Worm (Caenorhabditis elegans): Measurements from ENCODE around the gene C40A11.6.
A peak's percentile ranks its signal among the peaks of the same experiment; 100 is the strongest.

Gene C40A11.6

DNA sequence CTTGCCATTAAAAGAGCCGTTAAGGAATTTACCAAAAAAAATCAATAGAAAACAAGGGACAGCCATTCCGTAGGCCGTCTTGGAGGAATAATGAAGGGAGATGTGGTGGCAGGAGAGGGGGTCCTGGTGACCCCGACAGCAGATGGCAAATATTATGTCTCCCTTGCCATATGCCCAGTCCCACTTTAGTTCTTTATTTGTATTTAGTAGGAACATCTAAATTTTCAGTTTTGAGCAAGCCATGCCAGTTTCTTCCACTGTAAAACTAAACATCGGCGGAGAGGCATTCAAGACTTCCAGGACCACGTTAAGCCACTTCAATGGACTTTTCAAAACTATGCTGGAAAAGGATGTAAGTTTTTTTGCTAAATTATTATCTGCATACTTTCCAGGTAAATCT lies 8.2 kb downstream of the C40A11.6 start, which contains the start of gene C40A11.4:
Gene C40A11.4 (plus strand): TSS at position 188 of the 400 bp plus-strand sequence.
- TF ChIP-seq nhr-2 (tag; optimal IDR thresholded peaks at IDR 0.05) (peak; percentile 35), pha-4 (tag; optimal IDR thresholded peaks at IDR 0.05) (no peak), mls-2 (tag; optimal IDR thresholded peaks at IDR 0.05) (no peak), cnd-1 (tag; optimal IDR thresholded peaks at IDR 0.05) (peak; percentile 74), hlh-1 (tag; optimal IDR thresholded peaks at IDR 0.05) (no peak), lin-32 (GFP tag; optimal IDR thresholded peaks at IDR 0.05) (peak; percentile 55)

ce11 chrII:2135604-2136003 lies 9.9 kb downstream of the C40A11.6 start, which contains the start of gene hpo-7:
hpo-7 (minus strand) TSS chrII:2135704.
- TF ChIP-seq unc-62 (GFP tag; optimal IDR thresholded peaks at IDR 0.05): no peak
- no peak for TF ChIP-seq sem-2 (GFP tag; optimal IDR thresholded peaks at IDR 0.05)
- TF ChIP-seq ham-2 (GFP tag; optimal IDR thresholded peaks at IDR 0.05): no peak
- no peak for TF ChIP-seq elt-1 (tag; optimal IDR thresholded peaks at IDR 0.05; ENCODE audit: borderline replicate concordance, insufficient read depth)
- no peak for TF ChIP-seq nhr-76 (tag; optimal IDR thresholded peaks at IDR 0.05)
- TF ChIP-seq bed-3 (GFP tag; optimal IDR thresholded peaks at IDR 0.05): no peak
- TF ChIP-seq flh-1 (GFP tag; optimal IDR thresholded peaks at IDR 0.05): no peak
- no peak for TF ChIP-seq drap-1 (GFP tag; optimal IDR thresholded peaks at IDR 0.05)
- no peak for TF ChIP-seq nhr-237 (tag; optimal IDR thresholded peaks at IDR 0.05)
- no peak for TF ChIP-seq lsy-2 (tag; optimal IDR thresholded peaks at IDR 0.05)
- TF ChIP-seq lin-32 (GFP tag; optimal IDR thresholded peaks at IDR 0.05): no peak
- no peak for TF ChIP-seq ceh-39 (tag; optimal IDR thresholded peaks at IDR 0.05)
- no peak for TF ChIP-seq mep-1 (tag; optimal IDR thresholded peaks at IDR 0.05)
- no peak for TF ChIP-seq ceh-43 (GFP tag; optimal IDR thresholded peaks at IDR 0.05)
- no peak for TF ChIP-seq sptf-1 (tag; optimal IDR thresholded peaks at IDR 0.05)
- no peak for TF ChIP-seq cnd-1 (tag; optimal IDR thresholded peaks at IDR 0.05)

ce11 chrII:2130770-2131169 lies 14.7 kb downstream of the C40A11.6 start, which contains the start of gene sdz-28:
sdz-28 (plus strand) TSS chrII:2131070.
- TF ChIP-seq unc-62 (GFP tag; optimal IDR thresholded peaks at IDR 0.05) (no peak), ceh-39 (tag; optimal IDR thresholded peaks at IDR 0.05) (peak; percentile 38), mep-1 (tag; optimal IDR thresholded peaks at IDR 0.05) (no peak)

DNA sequence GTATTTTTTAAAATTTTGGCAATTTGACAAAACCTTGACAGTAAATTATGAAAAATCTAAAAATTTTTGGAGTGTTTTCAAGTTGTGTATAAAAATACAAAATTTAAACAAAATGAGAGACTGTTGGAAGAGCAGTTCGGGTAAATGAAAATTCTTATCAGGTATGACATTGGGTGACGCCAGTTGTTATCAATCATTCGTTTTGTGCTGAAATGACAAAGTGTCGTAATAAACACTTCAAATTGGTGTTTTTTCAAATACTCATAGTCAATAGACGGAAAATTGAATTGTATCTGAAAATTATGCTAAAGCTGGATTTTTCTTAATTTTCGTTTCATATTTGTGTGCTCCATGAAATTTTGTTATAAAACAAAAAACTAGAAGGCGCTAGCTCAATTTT lies 22.7 kb downstream of the C40A11.6 start:
- TF ChIP-seq ceh-39 (tag; optimal IDR thresholded peaks at IDR 0.05) (no peak), nhr-76 (tag; optimal IDR thresholded peaks at IDR 0.05) (no peak), elt-3 (tag; optimal IDR thresholded peaks at IDR 0.05) (no peak), mep-1 (tag; optimal IDR thresholded peaks at IDR 0.05) (no peak), ces-1 (GFP tag; optimal IDR thresholded peaks at IDR 0.05) (no peak), bed-3 (GFP tag; optimal IDR thresholded peaks at IDR 0.05) (no peak), lin-32 (GFP tag; optimal IDR thresholded peaks at IDR 0.05) (no peak), snpc-4 (tag; optimal IDR thresholded peaks at IDR 0.05) (no peak), M03D4.4 (tag; optimal IDR thresholded peaks at IDR 0.05) (no peak), flh-1 (GFP tag; optimal IDR thresholded peaks at IDR 0.05) (no peak), pha-4 (tag; optimal IDR thresholded peaks at IDR 0.05) (no peak), ceh-43 (GFP tag; optimal IDR thresholded peaks at IDR 0.05) (no peak), unc-39 (tag; optimal IDR thresholded peaks at IDR 0.05) (no peak), blmp-1 (tag; optimal IDR thresholded peaks at IDR 0.05) (no peak), mls-2 (tag; optimal IDR thresholded peaks at IDR 0.05) (no peak), ceh-83 (GFP tag; optimal IDR thresholded peaks at IDR 0.05) (no peak), nhr-237 (tag; optimal IDR thresholded peaks at IDR 0.05) (no peak), ztf-11 (tag; optimal IDR thresholded peaks at IDR 0.05) (no peak), sem-2 (GFP tag; optimal IDR thresholded peaks at IDR 0.05) (no peak)

DNA sequence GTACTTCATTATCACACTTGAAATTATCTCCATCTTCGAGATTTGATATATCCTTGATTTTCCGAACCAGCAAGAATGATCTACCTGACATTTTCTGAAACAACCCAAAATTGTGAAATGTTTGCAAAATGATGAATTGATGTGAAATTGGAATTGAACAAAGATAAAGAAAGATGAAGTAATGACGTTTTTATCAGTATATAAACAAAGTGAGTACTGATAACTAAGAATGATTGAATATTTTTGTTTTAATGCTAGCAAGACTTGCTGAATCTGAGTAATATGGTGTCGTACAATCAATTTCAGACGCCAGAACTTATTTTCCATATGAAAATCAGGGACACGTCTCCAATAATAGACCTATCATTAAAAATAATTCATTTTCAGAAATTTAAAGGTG lies 23.4 kb downstream of the C40A11.6 start, which contains the start of gene math-37:
Gene math-37 (minus strand): TSS at position 101 of the 400 bp plus-strand sequence.
- TF ChIP-seq lin-32 (GFP tag; optimal IDR thresholded peaks at IDR 0.05): no peak
- TF ChIP-seq sem-2 (GFP tag; optimal IDR thresholded peaks at IDR 0.05): no peak
- no peak for TF ChIP-seq sptf-1 (tag; optimal IDR thresholded peaks at IDR 0.05)

- TF ChIP-seq bed-3 (GFP tag; optimal IDR thresholded peaks at IDR 0.05) (no peak), elt-1 (tag; optimal IDR thresholded peaks at IDR 0.05; ENCODE audit: borderline replicate concordance, insufficient read depth) (no peak), lin-32 (GFP tag; optimal IDR thresholded peaks at IDR 0.05) (no peak), tbx-8 (GFP tag; optimal IDR thresholded peaks at IDR 0.05) (no peak), ham-2 (GFP tag; optimal IDR thresholded peaks at IDR 0.05) (no peak), nhr-12 (tag; optimal IDR thresholded peaks at IDR 0.05) (no peak), ztf-11 (tag; optimal IDR thresholded peaks at IDR 0.05) (no peak), nhr-76 (tag; optimal IDR thresholded peaks at IDR 0.05) (no peak), ceh-83 (GFP tag; optimal IDR thresholded peaks at IDR 0.05) (no peak), nhr-28 (tag; optimal IDR thresholded peaks at IDR 0.05) (no peak), mab-5 (tag; optimal IDR thresholded peaks at IDR 0.05) (no peak), pha-4 (tag; optimal IDR thresholded peaks at IDR 0.05) (no peak), mep-1 (tag; optimal IDR thresholded peaks at IDR 0.05) (no peak), drap-1 (GFP tag; optimal IDR thresholded peaks at IDR 0.05) (no peak), elt-3 (tag; optimal IDR thresholded peaks at IDR 0.05) (no peak)
These were observed 28.7 kb downstream of the C40A11.6 start, which contains the start of gene srh-195 for ce11 chrII:2116794-2117193. srh-195 (minus strand) TSS chrII:2116894.
